Worm (Caenorhabditis elegans) whole organism, late embryonic: ENCODE measurements around the gene F35F10.1.

ENCODE experiments used
- C08G9.2 ChIP-seq: sonication (generic microtip); optimal IDR thresholded peaks from 2 replicates; lab custom pipeline; 2016; ENCODE audit warnings: mild to moderate bottlenecking, missing genetic modification characterization, moderate library complexity, missing compliant biosample characterization
- C38D4.7 ChIP-seq: fragments of 200-800 bp; sonication (Bioruptor generic); optimal IDR thresholded peaks from 2 replicates; lab custom pipeline; 2018; ENCODE audit warnings: mild to moderate bottlenecking, missing genetic modification characterization, moderate library complexity, missing compliant biosample characterization
- dve-1 ChIP-seq: sonication (generic microtip); optimal IDR thresholded peaks from 2 replicates; lab custom pipeline; 2017; ENCODE audit warnings: antibody characterized with exemption, mild to moderate bottlenecking, missing genetic modification characterization, missing compliant biosample characterization
- hlh-30 ChIP-seq: sonication (generic microtip); optimal IDR thresholded peaks from 2 replicates; lab custom pipeline; 2017; ENCODE audit warnings: antibody characterized with exemption, missing genetic modification characterization, missing compliant biosample characterization; ENCODE audit not compliant: insufficient read depth
- hlh-6 ChIP-seq: sonication (generic microtip); optimal IDR thresholded peaks from 2 replicates; lab custom pipeline; 2016; ENCODE audit warnings: missing genotype, missing genetic modification characterization, missing compliant biosample characterization
- odd-2 ChIP-seq: sonication (generic microtip); optimal IDR thresholded peaks from 2 replicates; lab custom pipeline; 2017; ENCODE audit warnings: antibody characterized with exemption, mild to moderate bottlenecking, missing genetic modification characterization, missing compliant biosample characterization
- pha-4 ChIP-seq: fragments of 150-350 bp; optimal IDR thresholded peaks from 2 replicates; lab custom pipeline; 2018; ENCODE audit warnings: missing biosample characterization, missing genetic modification reagents, missing genetic modification characterization
- ref-2 ChIP-seq: sonication (generic microtip); optimal IDR thresholded peaks from 2 replicates; lab custom pipeline; 2016; ENCODE audit warnings: missing genetic modification characterization, missing compliant biosample characterization
- rnt-1 ChIP-seq: sonication (generic microtip); optimal IDR thresholded peaks from 2 replicates; lab custom pipeline; 2016; ENCODE audit warnings: missing genetic modification characterization, missing compliant biosample characterization
- tbx-2 ChIP-seq: sonication (generic microtip); optimal IDR thresholded peaks from 2 replicates; lab custom pipeline; 2016; ENCODE audit warnings: missing genetic modification characterization, missing compliant biosample characterization
- tbx-7 ChIP-seq: sonication (generic microtip); optimal IDR thresholded peaks from 2 replicates; lab custom pipeline; 2016; ENCODE audit warnings: missing genotype, missing genetic modification characterization, missing compliant biosample characterization
- ttx-3 ChIP-seq: sonication (generic microtip); optimal IDR thresholded peaks from 2 replicates; lab custom pipeline; 2016; ENCODE audit warnings: missing genetic modification reagents, missing genetic modification characterization, missing compliant biosample characterization
- unc-55 ChIP-seq: sonication (generic microtip); optimal IDR thresholded peaks from 2 replicates; lab custom pipeline; 2017; ENCODE audit warnings: missing biosample characterization, missing genetic modification reagents, missing genetic modification characterization

- TF ChIP-seq pha-4 (tag; lab: Kevin White, UChicago) (no peak), hlh-30 (no peak), C08G9.2 (no peak), rnt-1 (tag; lab: Kevin White, UChicago) (no peak), tbx-2 (no peak), ref-2 (no peak), odd-2 (tag; lab: Kevin White, UChicago) (no peak), dve-1 (no peak), tbx-7 (tag; lab: Kevin White, UChicago) (no peak), C38D4.7 (GFP tag; lab: Kevin White, UChicago) (no peak), hlh-6 (tag; lab: Kevin White, UChicago) (no peak), unc-55 (GFP tag; lab: Kevin White, UChicago) (no peak), ttx-3 (no peak)
Measured at ce11 chrV:3289267-3289666, 26.8 kb upstream of the F35F10.1 start, which contains the start of gene F35F10.6.
